Fruit fly (Drosophila melanogaster) whole organism, embryonic: ENCODE results near the gene Rh50.

Experiments
- Awh ChIP-seq: fragments of 200-800 bp; sonication (Bioruptor generic); IDR thresholded peaks from 2 replicates; pipeline ENCODE4, ENCODE4 v1.3.6; 2022; ENCODE audit warnings: missing biosample characterization, missing genetic modification characterization
- CG10209 ChIP-seq: fragments of 200-800 bp; sonication (Bioruptor generic); optimal IDR thresholded peaks from 3 replicates; lab custom pipeline; 2017; ENCODE audit warnings: missing biosample characterization, mild to moderate bottlenecking, missing genetic modification characterization, missing genetic modification reagents
- CG11504 ChIP-seq: fragments of 200-800 bp; sonication (Bioruptor generic); optimal IDR thresholded peaks from 3 replicates; lab custom pipeline; 2019; ENCODE audit warnings: missing biosample characterization, mild to moderate bottlenecking, missing genetic modification characterization, moderate library complexity
- CG11696 ChIP-seq: fragments of 200-800 bp; sonication (Bioruptor generic); IDR thresholded peaks from 2 replicates; pipeline ENCODE4 v1.3.6; 2022; ENCODE audit warnings: missing biosample characterization, missing genetic modification characterization
- CG12744 ChIP-seq: fragments of 200-800 bp; sonication (Bioruptor generic); optimal IDR thresholded peaks from 2 replicates; lab custom pipeline; 2016; ENCODE audit warnings: missing biosample characterization, missing genetic modification characterization
- CG12769 ChIP-seq: fragments of 200-800 bp; sonication (Bioruptor generic); optimal IDR thresholded peaks from 2 replicates; lab custom pipeline; 2019; ENCODE audit warnings: missing biosample characterization, mild to moderate bottlenecking, missing genetic modification characterization, moderate library complexity
- CG15696 ChIP-seq: fragments of 200-800 bp; sonication (Bioruptor generic); optimal IDR thresholded peaks from 2 replicates; lab custom pipeline; 2019; ENCODE audit warnings: missing biosample characterization, mild to moderate bottlenecking, missing genetic modification characterization, moderate library complexity
- CG16815 ChIP-seq: fragments of 200-800 bp; sonication (Bioruptor generic); optimal IDR thresholded peaks from 3 replicates; lab custom pipeline; 2017; ENCODE audit warnings: missing biosample characterization, mild to moderate bottlenecking, missing genetic modification characterization
- CG17568 ChIP-seq: fragments of 200-800 bp; sonication (Bioruptor generic); optimal IDR thresholded peaks from 2 replicates; lab custom pipeline; 2018; ENCODE audit warnings: missing biosample characterization, mild to moderate bottlenecking, missing genetic modification characterization, moderate library complexity
- CG17612 ChIP-seq: fragments of 200-800 bp; sonication (Bioruptor generic); IDR thresholded peaks from 2 replicates; pipeline ENCODE4 v1.3.6; 2022; ENCODE audit warnings: missing biosample characterization, missing genetic modification characterization
- CG30403 ChIP-seq: fragments of 200-800 bp; sonication (Bioruptor generic); optimal IDR thresholded peaks from 3 replicates; lab custom pipeline; 2016; ENCODE audit warnings: missing biosample characterization, missing genetic modification characterization
- CG31224 ChIP-seq: fragments of 200-800 bp; sonication (Bioruptor generic); IDR thresholded peaks from 2 replicates; pipeline ENCODE4 v1.3.6; 2022; ENCODE audit warnings: missing biosample characterization, missing genetic modification characterization
- CG31365 ChIP-seq: fragments of 200-800 bp; sonication (Bioruptor generic); optimal IDR thresholded peaks from 2 replicates; lab custom pipeline; 2018; ENCODE audit warnings: missing biosample characterization, mild to moderate bottlenecking, missing genetic modification characterization
- CG3407 ChIP-seq: fragments of 200-800 bp; sonication (Bioruptor generic); optimal IDR thresholded peaks from 2 replicates; lab custom pipeline; 2018; ENCODE audit warnings: missing biosample characterization, mild to moderate bottlenecking, missing genetic modification characterization
- CG3838 ChIP-seq: fragments of 200-800 bp; sonication (Bioruptor generic); optimal IDR thresholded peaks from 3 replicates; lab custom pipeline; 2016; ENCODE audit warnings: missing biosample characterization, missing genetic modification characterization
- CG4707 ChIP-seq: fragments of 200-800 bp; sonication (Bioruptor generic); optimal IDR thresholded peaks from 2 replicates; lab custom pipeline; 2018; ENCODE audit warnings: missing biosample characterization, mild to moderate bottlenecking, missing genetic modification characterization, moderate library complexity
- CG5953 ChIP-seq: fragments of 200-800 bp; sonication (Bioruptor generic); IDR thresholded peaks from 2 replicates; pipeline ENCODE4 v1.3.6; 2022; ENCODE audit warnings: missing biosample characterization, missing genetic modification characterization
- CG6175 ChIP-seq: fragments of 200-800 bp; sonication (Bioruptor generic); IDR thresholded peaks from 3 replicates; pipeline ENCODE4 v1.3.6; 2022; ENCODE audit warnings: missing biosample characterization, missing genetic modification characterization
- CG6689 ChIP-seq: fragments of 200-800 bp; sonication (Bioruptor generic); IDR thresholded peaks from 2 replicates; pipeline ENCODE4 v1.3.6; 2022; ENCODE audit warnings: missing biosample characterization, missing genetic modification characterization
- CG8765 ChIP-seq: fragments of 200-800 bp; sonication (Bioruptor generic); IDR thresholded peaks from 2 replicates; pipeline ENCODE4 v1.3.6; 2022; ENCODE audit warnings: missing biosample characterization, missing genetic modification characterization
- CG9609 ChIP-seq: fragments of 200-800 bp; sonication (Bioruptor generic); optimal IDR thresholded peaks from 3 replicates; lab custom pipeline; 2016; ENCODE audit warnings: missing biosample characterization, missing genetic modification characterization
- CkIIα-i1 ChIP-seq: fragments of 200-800 bp; sonication (Bioruptor generic); IDR thresholded peaks from 2 replicates; pipeline ENCODE4 v1.3.6; 2022; ENCODE audit warnings: missing biosample characterization, missing genetic modification characterization
- CrebB ChIP-seq: fragments of 200-800 bp; sonication (Bioruptor generic); optimal IDR thresholded peaks from 3 replicates; lab custom pipeline; 2018; ENCODE audit warnings: missing biosample characterization, mild to moderate bottlenecking, missing genetic modification characterization
- Doc2 ChIP-seq: fragments of 200-800 bp; sonication (Bioruptor generic); IDR thresholded peaks from 2 replicates; pipeline ENCODE4 v1.3.6; 2022; ENCODE audit warnings: missing biosample characterization, missing genetic modification characterization
- Eip74EF ChIP-seq, 2 experiments: fragments of 200-800 bp in 1 of 2; fragments of >200 bp in 1 of 2; sonication (Bioruptor generic) in 1 of 2; optimal IDR thresholded peaks; 2 replicates each; lab custom pipeline; 2017 to 2019; ENCODE audit warnings: missing biosample characterization in 2 of 2, missing genetic modification characterization in 2 of 2, mild to moderate bottlenecking in 1 of 2, moderate library complexity in 1 of 2
- HHEX ChIP-seq: fragments of 200-800 bp; sonication (Bioruptor generic); optimal IDR thresholded peaks from 3 replicates; lab custom pipeline; 2017; ENCODE audit warnings: missing biosample characterization, mild to moderate bottlenecking, missing genetic modification characterization, missing genetic modification reagents
- Mrtf ChIP-seq: fragments of 200-800 bp; sonication (Bioruptor generic); IDR thresholded peaks from 3 replicates; pipeline ENCODE4 v1.3.6; 2022; ENCODE audit warnings: missing biosample characterization, missing genetic modification characterization
- Neu2 ChIP-seq: fragments of 200-800 bp; sonication (Bioruptor generic); optimal IDR thresholded peaks from 3 replicates; lab custom pipeline; 2016; ENCODE audit warnings: missing biosample characterization, missing genetic modification characterization, borderline replicate concordance
- NfI ChIP-seq: fragments of 200-800 bp; sonication (Bioruptor generic); optimal IDR thresholded peaks from 3 replicates; lab custom pipeline; 2018; ENCODE audit warnings: missing biosample characterization, mild to moderate bottlenecking, missing genetic modification characterization, moderate library complexity
- Optix ChIP-seq: fragments of 200-800 bp; sonication (Bioruptor generic); IDR thresholded peaks from 3 replicates; pipeline ENCODE4 v1.3.6; 2022; ENCODE audit warnings: missing biosample characterization, missing genetic modification characterization
- Taf1 ChIP-seq: fragments of 200-800 bp; sonication (Bioruptor generic); IDR thresholded peaks from 2 replicates; pipeline ENCODE4 v1.3.6; 2022; ENCODE audit warnings: missing biosample characterization, missing genetic modification characterization
- ac ChIP-seq: fragments of 200-800 bp; sonication (Bioruptor generic); optimal IDR thresholded peaks from 3 replicates; lab custom pipeline; 2017; ENCODE audit warnings: missing biosample characterization, mild to moderate bottlenecking, missing genetic modification characterization
- amos ChIP-seq: fragments of 200-800 bp; sonication (Bioruptor generic); IDR thresholded peaks from 2 replicates; pipeline ENCODE4 v1.3.6; 2022; ENCODE audit warnings: missing biosample characterization, missing genetic modification characterization; ENCODE audit not compliant: partially characterized antibody
- ase ChIP-seq: fragments of 200-800 bp; sonication (Bioruptor generic); IDR thresholded peaks from 3 replicates; pipeline ENCODE4 v1.3.6; 2022; ENCODE audit warnings: missing biosample characterization, missing genetic modification characterization
- bbx ChIP-seq: fragments of 200-800 bp; sonication (Bioruptor generic); IDR thresholded peaks from 2 replicates; pipeline ENCODE4 v1.3.6; 2022; ENCODE audit warnings: missing biosample characterization, missing genetic modification characterization; ENCODE audit not compliant: partially characterized antibody
- cato ChIP-seq: fragments of 200-800 bp; sonication (Bioruptor generic); optimal IDR thresholded peaks from 2 replicates; lab custom pipeline; 2016; ENCODE audit warnings: missing biosample characterization, missing genetic modification characterization, borderline replicate concordance
- crol ChIP-seq: fragments of 200-800 bp; sonication (Bioruptor generic); IDR thresholded peaks from 2 replicates; pipeline ENCODE4 v1.3.6; 2022; ENCODE audit warnings: missing biosample characterization, missing genetic modification characterization
- ems ChIP-seq: fragments of 200-800 bp; sonication (Bioruptor generic); optimal IDR thresholded peaks from 3 replicates; lab custom pipeline; 2016; ENCODE audit warnings: missing biosample characterization, missing genetic modification characterization
- jumu ChIP-seq: fragments of 200-800 bp; sonication (Bioruptor generic); optimal IDR thresholded peaks from 3 replicates; lab custom pipeline; 2016; ENCODE audit warnings: missing biosample characterization, missing genetic modification characterization
- lilli ChIP-seq: fragments of 200-800 bp; sonication (Bioruptor generic); optimal IDR thresholded peaks from 3 replicates; lab custom pipeline; 2016; ENCODE audit warnings: missing biosample characterization, missing genetic modification characterization
- pan ChIP-seq, 4 experiments: fragments of >200 bp in 3 of 4; fragments of 200-800 bp in 1 of 4; sonication (Bioruptor generic) in 1 of 4; optimal IDR thresholded peaks in 3 of 4; IDR thresholded peaks in 1 of 4; 2 replicates each; pipeline versions ENCODE4 v1.3.6 to Lab custom; 2017 to 2022; ENCODE audit warnings: missing biosample characterization in 2 of 4, missing genetic modification characterization in 2 of 4, mixed read lengths in 1 of 4
- prd ChIP-seq, 3 experiments: fragments of >200 bp in 2 of 3; fragments of 200-800 bp in 1 of 3; sonication (Bioruptor generic) in 1 of 3; optimal IDR thresholded peaks in 2 of 3; IDR thresholded peaks in 1 of 3; 2 replicates in 2 of 3; 3 replicates in 1 of 3; pipeline versions ENCODE4 v1.3.6 to Lab custom; 2017 to 2022; ENCODE audit warnings: missing biosample characterization in 1 of 3, missing genetic modification characterization in 1 of 3
- scrt ChIP-seq: fragments of 200-800 bp; sonication (Bioruptor generic); optimal IDR thresholded peaks from 2 replicates; lab custom pipeline; 2018; ENCODE audit warnings: missing biosample characterization, mild to moderate bottlenecking, missing genetic modification characterization, moderate library complexity
- sd ChIP-seq: fragments of 200-800 bp; sonication (Bioruptor generic); optimal IDR thresholded peaks from 3 replicates; lab custom pipeline; 2018; ENCODE audit warnings: missing biosample characterization, mild to moderate bottlenecking, missing genetic modification characterization, moderate library complexity
- sr ChIP-seq: fragments of 200-800 bp; sonication (Bioruptor generic); IDR thresholded peaks from 3 replicates; pipeline ENCODE4 v1.3.6; 2022; ENCODE audit warnings: missing biosample characterization, missing genetic modification characterization
- unc-4 ChIP-seq: fragments of 200-800 bp; sonication (Bioruptor generic); IDR thresholded peaks from 2 replicates; pipeline ENCODE4 v1.3.6; 2022; ENCODE audit warnings: missing biosample characterization, missing genetic modification characterization; ENCODE audit not compliant: partially characterized antibody
- vfl ChIP-seq: fragments of 200-800 bp; sonication (Bioruptor generic); optimal IDR thresholded peaks from 2 replicates; lab custom pipeline; 2016; ENCODE audit warnings: missing biosample characterization, missing genetic modification characterization
- vnd ChIP-seq: fragments of 200-800 bp; sonication (Bioruptor generic); IDR thresholded peaks from 3 replicates; pipeline ENCODE4 v1.3.6; 2022; ENCODE audit warnings: missing biosample characterization, missing genetic modification characterization; ENCODE audit not compliant: partially characterized antibody
- wek ChIP-seq: fragments of 200-800 bp; sonication (Bioruptor generic); optimal IDR thresholded peaks from 3 replicates; lab custom pipeline; 2018; ENCODE audit warnings: missing biosample characterization, mild to moderate bottlenecking, missing genetic modification characterization, moderate library complexity
- zf30C ChIP-seq: fragments of 200-800 bp; sonication (Bioruptor generic); optimal IDR thresholded peaks from 3 replicates; lab custom pipeline; 2018; ENCODE audit warnings: missing biosample characterization, mild to moderate bottlenecking, missing genetic modification characterization

Gene Rh50

DNA sequence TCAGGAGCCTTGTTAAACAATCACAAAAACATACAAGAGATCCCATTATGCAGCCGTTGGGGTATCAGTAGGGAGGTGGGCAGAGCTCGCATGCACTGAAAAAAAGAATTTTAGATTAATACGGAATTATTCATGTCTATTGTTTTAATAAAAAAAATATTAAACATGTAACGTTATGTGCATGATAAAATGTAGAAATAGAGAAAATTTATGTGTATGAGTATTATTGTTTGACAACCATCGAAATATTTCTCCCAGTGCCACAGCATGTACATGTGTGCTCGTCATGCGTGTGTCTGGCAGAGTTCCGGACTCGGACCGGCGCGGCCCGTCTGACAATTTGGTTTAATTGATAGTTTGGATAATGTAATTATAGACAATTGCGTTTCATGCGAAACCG lies 19.6 kb downstream of the Rh50 start (continued):
- TF ChIP-seq jumu (no peak), CG5953 (GFP tag; lab: Robert Waterston, UW) (no peak), CG3407 (GFP tag; lab: Kevin White, UChicago) (no peak), Doc2 (GFP tag; lab: Robert Waterston, UW) (no peak), Awh (GFP tag; lab: Robert Waterston, UW) (no peak), Eip74EF (GFP tag; optimal IDR thresholded peaks at IDR 0.05; lab: Kevin White, UChicago) (no peak), CkIIα-i1 (GFP tag; lab: Robert Waterston, UW) (no peak), CG17612 (GFP tag; lab: Robert Waterston, UW) (no peak), ac (GFP tag; lab: Kevin White, UChicago) (no peak), bbx (GFP tag; lab: Robert Waterston, UW) (no peak), CG17568 (GFP tag; lab: Kevin White, UChicago) (no peak), scrt (GFP tag; lab: Kevin White, UChicago) (no peak), unc-4 (GFP tag; lab: Robert Waterston, UW) (no peak), zf30C (GFP tag; lab: Kevin White, UChicago) (no peak), Optix (no peak), CG30403 (peak; percentile 22), CG31224 (no peak), vfl (GFP tag; lab: Kevin White, UChicago) (no peak), HHEX (no peak), ase (GFP tag; lab: Robert Waterston, UW) (no peak), CG16815 (GFP tag; lab: Kevin White, UChicago) (no peak), CG10209 (GFP tag; lab: Kevin White, UChicago) (no peak), CG8765 (no peak), CG3838 (GFP tag; lab: Kevin White, UChicago) (no peak), CG11504 (peak; percentile 24), amos (no peak), ems (GFP tag; lab: Kevin White, UChicago) (no peak), sr (GFP tag; lab: Robert Waterston, UW) (no peak), crol (GFP tag; lab: Robert Waterston, UW) (no peak), CG12744 (GFP tag; lab: Kevin White, UChicago) (no peak), CG11696 (GFP tag; lab: Robert Waterston, UW) (no peak), CG6175 (GFP tag; lab: Robert Waterston, UW) (no peak), prd (optimal IDR thresholded peaks at IDR 0.05; lab: Kevin White, UChicago) (no peak), prd (GFP tag; IDR thresholded peaks at IDR 0.05; lab: Robert Waterston, UW) (peak; percentile 26; the same call in 1 of the 3 replicates), CG12769 (no peak), Mrtf (no peak), sd (tag; lab: Kevin White, UChicago) (no peak), pan (optimal IDR thresholded peaks at IDR 0.05; lab: Kevin White, UChicago) (no peak), pan (GFP tag; optimal IDR thresholded peaks at IDR 0.05 in 1 of 2, IDR thresholded peaks at IDR 0.05 in 1 of 2) (no peak), CG6689 (GFP tag; lab: Robert Waterston, UW) (0 out of 2 replicates have a peak, but pooled peaks have one; percentile 12), Neu2 (GFP tag; lab: Kevin White, UChicago) (no peak), CG31365 (tag; lab: Kevin White, UChicago) (no peak), cato (no peak), CG15696 (tag; lab: Kevin White, UChicago) (no peak), CrebB (tag; lab: Kevin White, UChicago) (no peak), Taf1 (GFP tag; lab: Robert Waterston, UW) (no peak), CG4707 (no peak), vnd (GFP tag; lab: Robert Waterston, UW) (no peak), NfI (GFP tag; lab: Kevin White, UChicago) (no peak), CG9609 (GFP tag; lab: Kevin White, UChicago) (no peak), lilli (GFP tag; lab: Kevin White, UChicago) (no peak), wek (GFP tag; lab: Kevin White, UChicago) (no peak)
